Worm (Caenorhabditis elegans) whole organism, mixed stage, embryonic: Measurements from ENCODE around the gene str-180.

Experiments
- ceh-83 ChIP-seq: fragments of 200-800 bp; sonication (Bioruptor generic); optimal IDR thresholded peaks from 2 replicates; lab custom pipeline; 2018; ENCODE audit warnings: mild to moderate bottlenecking, missing genetic modification characterization, missing compliant biosample characterization
- elt-3 ChIP-seq: fragments of 150-350 bp; optimal IDR thresholded peaks from 2 replicates; lab custom pipeline; 2014; ENCODE audit warnings: missing biosample characterization, missing genetic modification characterization
- lin-13 ChIP-seq: fragments of 150-350 bp; optimal IDR thresholded peaks from 2 replicates; lab custom pipeline; 2014; ENCODE audit warnings: missing biosample characterization, missing genetic modification characterization
- nhr-237 ChIP-seq: fragments of 150-350 bp; optimal IDR thresholded peaks from 2 replicates; lab custom pipeline; 2014; ENCODE audit warnings: missing biosample characterization, missing genetic modification characterization
- nhr-28 ChIP-seq: fragments of 150-350 bp; optimal IDR thresholded peaks from 2 replicates; lab custom pipeline; 2014; ENCODE audit warnings: missing biosample characterization, missing genetic modification characterization
- nhr-76 ChIP-seq: sonication (generic microtip); optimal IDR thresholded peaks from 2 replicates; lab custom pipeline; 2017; ENCODE audit warnings: missing biosample characterization, missing genetic modification characterization
- ztf-11 ChIP-seq: fragments of 150-350 bp; optimal IDR thresholded peaks from 2 replicates; lab custom pipeline; 2014; ENCODE audit warnings: missing biosample characterization, missing genetic modification characterization

ce11 chrV:6668741-6669140 lies at the start of gene str-180:
- TF ChIP-seq ceh-83 (GFP tag; lab: Kevin White, UChicago) (no peak), nhr-237 (tag; lab: Kevin White, UChicago) (no peak), elt-3 (tag; lab: Kevin White, UChicago) (no peak), nhr-28 (no peak), lin-13 (tag; lab: Kevin White, UChicago) (no peak), nhr-76 (tag; lab: Kevin White, UChicago) (no peak), ztf-11 (tag; lab: Kevin White, UChicago) (no peak)
